Fruit fly (Drosophila melanogaster): Measurements from ENCODE around the gene CG34177.

DNA sequence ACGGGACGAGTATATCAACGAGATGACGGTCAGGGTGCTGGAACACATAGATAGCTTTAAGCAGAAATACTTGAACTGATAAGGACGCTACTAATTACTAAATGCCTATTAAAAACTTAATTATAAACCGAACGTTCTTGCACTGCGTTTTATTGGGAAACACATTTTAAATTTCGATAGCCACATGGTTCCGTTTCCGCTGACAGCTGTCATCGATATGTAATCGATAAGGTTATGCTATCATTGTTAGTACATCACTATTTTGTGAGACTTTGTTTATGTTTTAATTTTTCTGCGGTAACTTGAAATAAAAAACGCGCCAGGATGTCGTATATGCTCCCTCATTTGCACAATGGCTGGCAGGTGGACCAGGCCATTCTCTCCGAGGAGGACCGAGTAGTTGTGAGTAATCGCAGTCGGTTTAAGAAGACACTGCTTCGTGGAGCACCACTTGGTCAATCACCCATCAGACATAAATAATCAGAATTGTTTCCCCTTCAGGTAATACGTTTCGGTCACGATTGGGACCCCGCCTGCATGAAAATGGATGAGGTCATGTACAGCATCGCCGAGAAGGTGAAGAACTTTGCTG, 30.6 kb upstream of the CG34177 start, which contains the start of gene Dim1:
- TF ChIP-seq Hr96 (GFP tag; optimal IDR thresholded peaks at IDR 0.05) (peak; percentile 28), CG7101 (tag; optimal IDR thresholded peaks at IDR 0.05) (no peak)

All from whole organism, adult.